Worm (Caenorhabditis elegans) whole organism, L1 larva: Measurements from ENCODE around the gene spe-6.

Experiments
- ama-1 ChIP-seq: fragments of 150-350 bp; optimal IDR thresholded peaks from 2 replicates; lab custom pipeline; 2014
- blmp-1 ChIP-seq: fragments of 150-350 bp; optimal IDR thresholded peaks from 2 replicates; lab custom pipeline; 2014; ENCODE audit warnings: missing biosample characterization, missing genetic modification characterization
- ces-1 ChIP-seq: fragments of 150-350 bp; optimal IDR thresholded peaks from 2 replicates; lab custom pipeline; 2014; ENCODE audit warnings: missing biosample characterization, missing genetic modification reagents, missing genetic modification characterization
- efl-1 ChIP-seq, 4 experiments: fragments of 150-350 bp; optimal IDR thresholded peaks in 3 of 4; peaks in 1 of 4; 1 replicate in 1 of 4; 2 replicates in 3 of 4; lab custom pipeline; 2014; ENCODE audit warnings: missing biosample characterization in 2 of 4, missing genetic modification characterization in 2 of 4, missing genetic modification reagents in 2 of 4
- egl-27 ChIP-seq, 2 experiments: fragments of 150-350 bp in 1 of 2; sonication (generic microtip); optimal IDR thresholded peaks; 3 replicates each; lab custom pipeline; 2017 to 2018; ENCODE audit warnings: missing biosample characterization in 2 of 2, missing genetic modification characterization in 2 of 2, missing genetic modification reagents in 2 of 2
- lsy-2 ChIP-seq, 2 experiments: fragments of 150-350 bp; optimal IDR thresholded peaks; 2 replicates each; lab custom pipeline; 2014; ENCODE audit warnings: missing biosample characterization in 2 of 2, missing genetic modification characterization in 2 of 2
- mdl-1 ChIP-seq, 2 experiments: fragments of 150-350 bp; optimal IDR thresholded peaks; 2 replicates each; lab custom pipeline; 2014 to 2017; ENCODE audit warnings: missing biosample characterization in 2 of 2, missing genetic modification characterization in 2 of 2, inconsistent platforms in 1 of 2
- nhr-12 ChIP-seq: sonication (generic microtip); optimal IDR thresholded peaks from 2 replicates; lab custom pipeline; 2017; ENCODE audit warnings: missing biosample characterization, missing genetic modification characterization
- nhr-237 ChIP-seq: fragments of 150-350 bp; optimal IDR thresholded peaks from 2 replicates; lab custom pipeline; 2014; ENCODE audit warnings: missing biosample characterization, missing genetic modification characterization
- nhr-76 ChIP-seq: sonication (generic microtip); optimal IDR thresholded peaks from 2 replicates; lab custom pipeline; 2017; ENCODE audit warnings: missing biosample characterization, missing genetic modification characterization
- nhr-90 ChIP-seq: sonication (generic microtip); optimal IDR thresholded peaks from 2 replicates; lab custom pipeline; 2016; ENCODE audit warnings: mild to moderate bottlenecking, missing genetic modification characterization, missing compliant biosample characterization; ENCODE audit not compliant: poor library complexity
- skn-1 ChIP-seq: fragments of 150-350 bp; optimal IDR thresholded peaks from 2 replicates; lab custom pipeline; 2014; ENCODE audit warnings: missing biosample characterization, missing genetic modification characterization
- sup-37 ChIP-seq: fragments of 200-800 bp; sonication (Bioruptor generic); optimal IDR thresholded peaks from 2 replicates; lab custom pipeline; 2018; ENCODE audit warnings: mild to moderate bottlenecking, missing genetic modification characterization, missing compliant biosample characterization
- unc-62 ChIP-seq: fragments of 150-350 bp; optimal IDR thresholded peaks from 2 replicates; lab custom pipeline; 2014; ENCODE audit warnings: missing biosample characterization, missing genetic modification reagents, missing genetic modification characterization

DNA sequence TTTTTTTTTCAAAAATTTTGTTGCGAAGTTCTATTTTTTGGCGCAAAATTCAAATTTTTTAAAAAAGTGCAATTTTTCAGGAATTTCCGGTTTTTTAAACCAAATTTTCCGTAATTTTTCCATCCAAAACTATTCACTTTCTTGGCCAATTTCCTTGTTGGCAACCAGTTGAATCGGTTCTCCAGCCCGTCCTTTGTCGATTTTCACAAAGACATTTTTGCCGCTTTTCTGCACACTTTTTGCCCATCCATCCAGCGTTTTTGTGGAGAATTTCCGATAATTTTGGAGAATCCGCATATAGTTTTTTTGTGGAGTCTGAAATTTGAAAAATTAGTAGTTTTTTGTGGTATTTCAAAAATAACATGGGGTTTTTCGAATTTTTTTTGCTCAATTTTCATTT lies 12.8 kb upstream of the spe-6 start:
- no peak for TF ChIP-seq egl-27 (tag; optimal IDR thresholded peaks at IDR 0.05; lab: Kevin White, UChicago)
- TF ChIP-seq ces-1 (GFP tag; lab: Kevin White, UChicago): no peak
- TF ChIP-seq nhr-12: no peak
- no peak for TF ChIP-seq mdl-1 (tag; optimal IDR thresholded peaks at IDR 0.05; lab: Kevin White, UChicago)
- no peak for TF ChIP-seq nhr-237
- no peak for TF ChIP-seq lsy-2 (tag; optimal IDR thresholded peaks at IDR 0.05; lab: Kevin White, UChicago)
- no peak for TF ChIP-seq efl-1 (optimal IDR thresholded peaks at IDR 0.05; lab: Kevin White, UChicago)
- no peak for TF ChIP-seq efl-1 (GFP tag; optimal IDR thresholded peaks at IDR 0.05 in 1 of 2; lab: Kevin White, UChicago)
- no peak for TF ChIP-seq ama-1 (lab: Kevin White, UChicago)
- TF ChIP-seq sup-37 (GFP tag; lab: Kevin White, UChicago): no peak
- TF ChIP-seq blmp-1 (tag; lab: Kevin White, UChicago): no peak
- TF ChIP-seq unc-62: no peak
- no peak for TF ChIP-seq nhr-90
- TF ChIP-seq nhr-76 (tag; lab: Kevin White, UChicago): no peak
- TF ChIP-seq skn-1 (tag; lab: Kevin White, UChicago): no peak
